Worm (Caenorhabditis elegans): ENCODE results near the gene ZK721.3.

The ZK721.3 gene

DNA sequence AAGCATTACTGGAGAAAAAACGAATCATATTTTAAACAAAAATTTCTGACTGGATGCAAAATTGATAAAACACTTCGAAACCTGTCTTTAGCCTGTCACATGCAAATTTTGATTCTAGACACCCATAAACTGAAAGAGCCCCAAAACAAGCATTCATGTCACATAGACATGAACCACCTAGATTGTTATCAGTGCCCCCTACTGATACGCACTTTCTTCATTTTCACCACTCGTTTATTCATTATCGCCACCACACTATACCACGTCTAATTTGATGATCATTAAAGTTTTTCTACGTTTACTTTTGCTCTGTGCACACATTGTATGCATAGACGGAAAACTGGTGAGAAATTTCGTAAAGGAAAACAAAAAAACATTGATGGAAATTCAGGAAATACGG is 27.6 kb downstream of the ZK721.3 start, which contains the start of gene cnnm-2 (continued):
- TF ChIP-seq nhr-25 (tag; optimal IDR thresholded peaks at IDR 0.05; ENCODE audit: borderline replicate concordance, insufficient read depth) (no peak), tag-97 (GFP tag; IDR thresholded peaks at IDR 0.05) (no peak), T26A8.4 (GFP tag; IDR thresholded peaks at IDR 0.05) (no peak), daf-12 (tag; optimal IDR thresholded peaks at IDR 0.05) (no peak), lin-13 (GFP tag; optimal IDR thresholded peaks at IDR 0.05) (no peak), lin-38 (GFP tag; IDR thresholded peaks at IDR 0.05) (no peak), dmd-8 (GFP tag; IDR thresholded peaks at IDR 0.05) (no peak), F49E8.2 (tag; optimal IDR thresholded peaks at IDR 0.05; ENCODE audit: borderline replicate concordance) (no peak), ceh-44 (GFP tag; IDR thresholded peaks at IDR 0.05) (no peak), daf-19 (GFP tag; conservative IDR thresholded peaks at IDR 0.05) (no peak), hlh-11 (tag; optimal IDR thresholded peaks at IDR 0.05) (peak; percentile 68), hif-1 (tag; optimal IDR thresholded peaks at IDR 0.05) (no peak), F26F4.8 (GFP tag; conservative IDR thresholded peaks at IDR 0.05) (no peak), mxl-2 (GFP tag; conservative IDR thresholded peaks at IDR 0.05) (no peak), ZK546.5 (tag; optimal IDR thresholded peaks at IDR 0.05) (no peak), snpc-1.2 (GFP tag; IDR thresholded peaks at IDR 0.05) (no peak), madf-5 (GFP tag; IDR thresholded peaks at IDR 0.05) (no peak), dpl-1 (GFP tag; optimal IDR thresholded peaks at IDR 0.05) (no peak), Y5F2A.4 (GFP tag; optimal IDR thresholded peaks at IDR 0.05) (no peak), nhr-111 (GFP tag; optimal IDR thresholded peaks at IDR 0.05) (no peak), madf-9 (GFP tag; conservative IDR thresholded peaks at IDR 0.05) (no peak), pqm-1 (tag; optimal IDR thresholded peaks at IDR 0.05) (peak; percentile 90), nhr-42 (GFP tag; IDR thresholded peaks at IDR 0.05) (no peak), pha-4 (GFP tag; IDR thresholded peaks at IDR 0.05) (no peak), pha-4 (tag; optimal IDR thresholded peaks at IDR 0.05) (no peak), dmd-6 (GFP tag; IDR thresholded peaks at IDR 0.05) (peak; percentile 75), unc-39 (tag; optimal IDR thresholded peaks at IDR 0.05) (no peak), fos-1 (tag; optimal IDR thresholded peaks at IDR 0.05) (no peak), lim-7 (GFP tag; IDR thresholded peaks at IDR 0.05) (no peak), mes-2 (tag; optimal IDR thresholded peaks at IDR 0.05; ENCODE audit: poor library complexity, severe bottlenecking) (peak; percentile 33), Y105C5A.15 (GFP tag; IDR thresholded peaks at IDR 0.05) (no peak), nhr-10 (tag; optimal IDR thresholded peaks at IDR 0.05) (no peak), duxl-1 (tag; optimal IDR thresholded peaks at IDR 0.05; ENCODE audit: poor library complexity) (no peak)

DNA sequence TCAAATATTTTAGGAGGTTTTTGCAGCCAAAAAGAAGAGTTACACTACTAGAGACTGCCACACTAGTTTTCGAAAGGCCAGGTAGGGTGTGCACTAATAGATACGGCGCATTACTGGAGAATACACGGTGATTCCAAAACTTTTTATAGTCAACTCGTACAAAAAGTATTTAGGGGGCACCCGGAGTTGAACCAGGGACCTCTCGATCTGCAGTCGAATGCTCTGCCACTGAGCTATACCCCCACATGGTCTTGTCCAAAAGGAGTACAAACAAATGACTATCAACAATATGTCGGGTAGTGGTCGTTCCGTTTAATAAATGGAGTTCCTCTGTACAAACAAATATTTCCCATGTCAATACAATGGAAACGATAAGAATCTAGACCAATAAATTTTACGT is 33.6 kb downstream of the ZK721.3 start:
- peak; percentile 72; the same call in 1 of the 2 replicates for TF ChIP-seq dmd-8 (GFP tag; IDR thresholded peaks at IDR 0.05)
- TF ChIP-seq ceh-44 (GFP tag; IDR thresholded peaks at IDR 0.05) = 0 out of 2 replicates have a peak, but pooled peaks have one; percentile 10
- TF ChIP-seq Y105C5A.15 (GFP tag; IDR thresholded peaks at IDR 0.05) = peak; percentile 81; the same call in 1 of the 2 replicates
- no peak for TF ChIP-seq ama-1 (optimal IDR thresholded peaks at IDR 0.05)
- no peak for TF ChIP-seq lin-29 (GFP tag; IDR thresholded peaks at IDR 0.05)
- no peak for TF ChIP-seq aly-2 (tag; optimal IDR thresholded peaks at IDR 0.05)
- no peak for TF ChIP-seq duxl-1 (tag; optimal IDR thresholded peaks at IDR 0.05; ENCODE audit: poor library complexity)
- no peak for TF ChIP-seq nhr-25 (tag; optimal IDR thresholded peaks at IDR 0.05; ENCODE audit: borderline replicate concordance, insufficient read depth)
- TF ChIP-seq zfp-3 (GFP tag; conservative IDR thresholded peaks at IDR 0.05) = peak; percentile 45; the same call in 1 of the 2 replicates
- TF ChIP-seq nhr-77 (tag; optimal IDR thresholded peaks at IDR 0.05) = peak; percentile 27
- TF ChIP-seq tag-97 (GFP tag; IDR thresholded peaks at IDR 0.05) = no peak
- no peak for TF ChIP-seq nhr-237 (tag; optimal IDR thresholded peaks at IDR 0.05)
- TF ChIP-seq R02D3.7 (tag; optimal IDR thresholded peaks at IDR 0.05) = no peak
- 0 out of 2 replicates have a peak, but pooled peaks have one; percentile 45 for TF ChIP-seq daf-19 (GFP tag; conservative IDR thresholded peaks at IDR 0.05)
- TF ChIP-seq rbr-2 (tag; optimal IDR thresholded peaks at IDR 0.05) = no peak
- TF ChIP-seq aha-1 (tag) = no peak
- no peak for TF ChIP-seq mdt-29 (GFP tag; IDR thresholded peaks at IDR 0.05)
- TF ChIP-seq T26A8.4 (GFP tag; IDR thresholded peaks at IDR 0.05) = no peak
- TF ChIP-seq ceh-32 (tag; optimal IDR thresholded peaks at IDR 0.05; ENCODE audit: poor library complexity) = no peak
- TF ChIP-seq ZK337.2 (GFP tag; IDR thresholded peaks at IDR 0.05) = no peak
- TF ChIP-seq unc-62 (GFP tag; optimal IDR thresholded peaks at IDR 0.05 in 1 of 2) = no peak
- no peak for TF ChIP-seq unc-62 (tag; optimal IDR thresholded peaks at IDR 0.05)
- TF ChIP-seq madf-9 (GFP tag; conservative IDR thresholded peaks at IDR 0.05) = peak; percentile 37; the same call in 1 of the 2 replicates
- TF ChIP-seq ceh-20 (GFP tag; IDR thresholded peaks at IDR 0.05) = no peak
- TF ChIP-seq attf-4 (tag; optimal IDR thresholded peaks at IDR 0.05) = no peak
- TF ChIP-seq hif-1 (tag; optimal IDR thresholded peaks at IDR 0.05) = no peak
- peak; percentile 12 for TF ChIP-seq hlh-11 (tag; optimal IDR thresholded peaks at IDR 0.05)
- TF ChIP-seq nhr-6 (tag; optimal IDR thresholded peaks at IDR 0.05) = peak; percentile 6
- peak; percentile 34; the same call in 1 of the 2 replicates for TF ChIP-seq lin-38 (GFP tag; IDR thresholded peaks at IDR 0.05)

All from whole organism, L4 larva.